Fruit fly (Drosophila melanogaster): ENCODE measurements around the gene CG14011.

Gene CG14011

DNA sequence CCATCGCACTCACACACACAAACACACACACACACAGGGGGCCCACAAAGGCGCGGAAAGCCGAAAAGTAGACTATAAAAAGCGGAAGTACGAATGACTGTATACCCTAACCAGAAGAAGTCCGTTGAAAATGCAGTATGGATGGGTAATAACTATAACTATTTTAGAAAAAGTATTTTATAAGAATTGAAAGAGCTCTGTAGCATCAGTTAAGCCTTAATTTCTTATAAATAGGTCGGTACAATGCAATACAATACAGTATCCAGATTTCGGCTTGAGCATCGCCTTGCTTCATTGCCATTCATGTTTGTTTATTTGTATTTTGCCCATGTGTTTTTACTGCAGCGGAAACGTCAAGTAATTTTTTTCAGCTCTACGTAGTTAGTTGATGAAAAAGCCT is 11.4 kb downstream of the CG14011 start (continued):
- peak; percentile 43; the same call in 1 of the 2 replicates for TF ChIP-seq CG17328 (GFP tag; IDR thresholded peaks at IDR 0.05)
- no peak; the same call in 2 of the 3 replicates for TF ChIP-seq CG11093 (GFP tag; IDR thresholded peaks at IDR 0.05)
- no peak for TF ChIP-seq pfk (GFP tag; optimal IDR thresholded peaks at IDR 0.05)
- no peak for TF ChIP-seq CG31388 (GFP tag; optimal IDR thresholded peaks at IDR 0.05)
- no peak for TF ChIP-seq Dp (GFP tag; optimal IDR thresholded peaks at IDR 0.05)
- peak; percentile 27 for TF ChIP-seq ind (GFP tag; optimal IDR thresholded peaks at IDR 0.05)
- no peak for TF ChIP-seq tna (GFP tag; IDR thresholded peaks at IDR 0.05; ENCODE audit: partially characterized antibody)
- no peak for TF ChIP-seq CG6854 (GFP tag; optimal IDR thresholded peaks at IDR 0.05)
- 0 out of 3 replicates have a peak, but pooled peaks have one; percentile 43 for TF ChIP-seq CG11456 (GFP tag; IDR thresholded peaks at IDR 0.05)
- TF ChIP-seq seq (GFP tag; IDR thresholded peaks at IDR 0.05), result no peak
- no peak for TF ChIP-seq Mad (GFP tag; optimal IDR thresholded peaks at IDR 0.05)
- peak; percentile 54; the same call in 1 of the 2 replicates for TF ChIP-seq Ptx1 (GFP tag; IDR thresholded peaks at IDR 0.05)
- no peak for TF ChIP-seq crc (GFP tag; optimal IDR thresholded peaks at IDR 0.05)
- TF ChIP-seq abd-A (tag; optimal IDR thresholded peaks at IDR 0.05), result peak; percentile 34
- TF ChIP-seq E2f2 (GFP tag; IDR thresholded peaks at IDR 0.05), result peak; percentile 18; the same call in 1 of the 2 replicates
- TF ChIP-seq Gug (GFP tag; IDR thresholded peaks at IDR 0.05), result 0 out of 4 replicates have a peak, but pooled peaks have one; percentile 17
- TF ChIP-seq Dad (GFP tag; optimal IDR thresholded peaks at IDR 0.05), result no peak
- TF ChIP-seq gro (GFP tag; optimal IDR thresholded peaks at IDR 0.05), result no peak
- TF ChIP-seq Adf1 (GFP tag; IDR thresholded peaks at IDR 0.05), result no peak
- no peak for TF ChIP-seq CG12769 (tag; optimal IDR thresholded peaks at IDR 0.05)
- TF ChIP-seq CG9797 (GFP tag; optimal IDR thresholded peaks at IDR 0.05), result no peak
- TF ChIP-seq btn (GFP tag; optimal IDR thresholded peaks at IDR 0.05), result no peak
- no peak for TF ChIP-seq onecut (GFP tag; IDR thresholded peaks at IDR 0.05)
- TF ChIP-seq Ravus (GFP tag; IDR thresholded peaks at IDR 0.05), result no peak
- TF ChIP-seq Tbp (GFP tag; optimal IDR thresholded peaks at IDR 0.05), result no peak
- no peak for TF ChIP-seq NC2β (GFP tag; optimal IDR thresholded peaks at IDR 0.05)
- no peak for TF ChIP-seq zen (tag; optimal IDR thresholded peaks at IDR 0.05)
- peak; percentile 70 for TF ChIP-seq CG18599 (GFP tag; optimal IDR thresholded peaks at IDR 0.05)
- TF ChIP-seq Atf6 (GFP tag; IDR thresholded peaks at IDR 0.05), result no peak
- TF ChIP-seq corto (GFP tag; optimal IDR thresholded peaks at IDR 0.05), result no peak
- no peak for TF ChIP-seq CG8290 (GFP tag; optimal IDR thresholded peaks at IDR 0.05)
- no peak for TF ChIP-seq CG8290 (tag; optimal IDR thresholded peaks at IDR 0.05)
- TF ChIP-seq CG6175 (GFP tag; IDR thresholded peaks at IDR 0.05), result no peak
- no peak for TF ChIP-seq CG17568 (GFP tag; optimal IDR thresholded peaks at IDR 0.05)
- no peak for TF ChIP-seq CG2202 (tag; optimal IDR thresholded peaks at IDR 0.05)
- TF ChIP-seq CoRest (tag; optimal IDR thresholded peaks at IDR 0.05), result peak; percentile 27
- no peak for TF ChIP-seq Elba2 (GFP tag; optimal IDR thresholded peaks at IDR 0.05)
- no peak for TF ChIP-seq Six4 (GFP tag; optimal IDR thresholded peaks at IDR 0.05)
- peak; percentile 31 for TF ChIP-seq Hsf (GFP tag; optimal IDR thresholded peaks at IDR 0.05)
- no peak for TF ChIP-seq Awh (GFP tag; IDR thresholded peaks at IDR 0.05)
- TF ChIP-seq hb (GFP tag; IDR thresholded peaks at IDR 0.05; ENCODE audit: partially characterized antibody), result no peak
- TF ChIP-seq CG42726 (GFP tag; IDR thresholded peaks at IDR 0.05; ENCODE audit: partially characterized antibody), result no peak
- no peak for TF ChIP-seq CG1832 (GFP tag; optimal IDR thresholded peaks at IDR 0.05)
- TF ChIP-seq Rfx (GFP tag; IDR thresholded peaks at IDR 0.05), result peak; percentile 70
- TF ChIP-seq Hr3 (GFP tag; optimal IDR thresholded peaks at IDR 0.05), result no peak
- peak; percentile 38 for TF ChIP-seq Hmr (GFP tag; optimal IDR thresholded peaks at IDR 0.05)
- no peak for TF ChIP-seq Mrtf (GFP tag; IDR thresholded peaks at IDR 0.05)
- no peak for TF ChIP-seq so (GFP tag; IDR thresholded peaks at IDR 0.05)
- TF ChIP-seq Drgx (GFP tag; IDR thresholded peaks at IDR 0.05), result no peak; the same call in 1 of the 2 replicates
- 0 out of 2 replicates have a peak, but pooled peaks have one; percentile 13 for TF ChIP-seq Doc2 (GFP tag; IDR thresholded peaks at IDR 0.05)
- no peak for TF ChIP-seq stc (GFP tag; IDR thresholded peaks at IDR 0.05)
- TF ChIP-seq CG12659 (GFP tag; optimal IDR thresholded peaks at IDR 0.05), result no peak
- TF ChIP-seq pb (GFP tag; optimal IDR thresholded peaks at IDR 0.05), result no peak
